Fruit fly (Drosophila melanogaster) whole organism, prepupa: ENCODE data around the gene GlcAT-I.

Source experiments
- CG3032 ChIP-seq: fragments of 200-800 bp; optimal IDR thresholded peaks from 2 replicates; lab custom pipeline; 2019; ENCODE audit warnings: missing biosample characterization, mild to moderate bottlenecking, missing genetic modification characterization, moderate library complexity
- CG32006 ChIP-seq: fragments of 200-800 bp; sonication (Bioruptor generic); optimal IDR thresholded peaks from 3 replicates; lab custom pipeline; 2017; ENCODE audit warnings: missing biosample characterization, mild to moderate bottlenecking, missing genetic modification characterization
- Met ChIP-seq: fragments of 200-800 bp; sonication (Bioruptor generic); optimal IDR thresholded peaks from 3 replicates; lab custom pipeline; 2016; ENCODE audit warnings: missing biosample characterization, missing genetic modification characterization
- acj6 ChIP-seq: fragments of 200-800 bp; sonication (Bioruptor generic); optimal IDR thresholded peaks from 3 replicates; lab custom pipeline; 2016; ENCODE audit warnings: missing biosample characterization, missing genetic modification characterization

DNA sequence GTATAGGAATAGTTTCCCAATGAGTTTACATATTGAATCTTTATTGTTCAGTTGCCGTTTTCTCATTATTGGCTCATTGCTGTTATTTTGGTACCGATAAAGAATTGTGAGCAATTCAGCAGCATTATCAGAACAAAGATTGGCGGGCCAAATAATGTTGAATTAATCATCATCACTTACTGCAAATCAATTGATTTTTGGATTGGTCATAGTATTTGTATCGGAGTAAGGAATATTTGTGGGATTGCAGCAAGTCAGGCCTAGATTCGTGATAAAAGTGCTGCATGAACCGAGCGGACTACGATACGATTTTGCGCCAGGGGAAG, 22.9 kb upstream of the GlcAT-I start:
- TF ChIP-seq acj6 (GFP tag; lab: Kevin White, UChicago) = peak; percentile 22
- no peak for TF ChIP-seq Met (GFP tag; lab: Kevin White, UChicago)
- peak; percentile 82 for TF ChIP-seq CG32006 (GFP tag; lab: Kevin White, UChicago)
- peak; percentile 59 for TF ChIP-seq CG3032
